Fruit fly (Drosophila melanogaster) whole organism, pupa: ENCODE measurements around the gene Osi18.

Experiments used
- CG10348 ChIP-seq: fragments of 200-800 bp; sonication (Bioruptor generic); IDR thresholded peaks from 2 replicates; pipeline ENCODE4 v1.3.6; 2022; ENCODE audit warnings: missing biosample characterization, missing genetic modification characterization
- Pif1B ChIP-seq: fragments of 200-800 bp; sonication (Bioruptor generic); optimal IDR thresholded peaks from 3 replicates; lab custom pipeline; 2016; ENCODE audit warnings: missing biosample characterization, missing genetic modification characterization

DNA sequence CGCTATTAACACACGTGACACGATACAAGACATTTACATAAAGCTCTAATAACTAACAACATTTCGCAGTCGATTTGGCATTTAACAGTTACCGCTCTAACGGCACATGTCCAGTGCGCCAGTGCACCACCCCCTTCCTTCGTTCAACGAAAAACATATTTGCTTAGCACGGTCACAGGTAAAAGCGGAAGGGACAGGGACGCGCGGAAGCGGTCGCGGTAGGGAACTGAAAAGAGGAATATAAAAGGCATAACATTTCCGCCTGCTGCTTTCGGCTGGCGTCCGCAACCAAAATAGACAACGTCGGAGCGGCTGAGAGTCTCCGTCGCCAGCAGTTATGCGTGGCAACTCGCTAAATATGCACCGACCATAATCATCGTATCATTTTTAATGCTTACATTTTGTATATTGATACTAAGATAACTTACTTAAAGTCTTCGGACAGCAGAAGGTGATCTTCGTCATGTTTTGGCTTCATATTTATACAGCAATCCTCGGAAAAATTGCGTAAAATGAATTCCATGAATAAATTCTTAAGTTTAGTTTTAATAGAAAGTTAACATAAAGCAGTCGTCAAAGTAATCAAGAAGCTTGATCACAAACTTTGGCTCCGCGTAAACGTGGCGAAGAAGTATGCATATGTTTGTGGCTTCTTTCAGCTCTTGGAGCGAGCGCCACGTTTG lies 21.8 kb downstream of the Osi18 start:
- TF ChIP-seq Pif1B (GFP tag; lab: Kevin White, UChicago) (peak; percentile 27), CG10348 (GFP tag; lab: Robert Waterston, UW) (no peak)
